Fruit fly (Drosophila melanogaster) whole organism, embryonic: ENCODE measurements around the gene CG14646.

Experiments
- Bgb ChIP-seq: fragments of 200-800 bp; sonication (Bioruptor generic); IDR thresholded peaks from 2 replicates; pipeline ENCODE4 v1.3.6; 2022; ENCODE audit warnings: missing biosample characterization, missing genetic modification characterization; ENCODE audit not compliant: partially characterized antibody
- CG10267 ChIP-seq: fragments of 200-800 bp; sonication (Bioruptor generic); optimal IDR thresholded peaks from 2 replicates; lab custom pipeline; 2018; ENCODE audit warnings: missing biosample characterization, mild to moderate bottlenecking, missing genetic modification characterization, moderate library complexity
- CG11695 ChIP-seq: fragments of 200-800 bp; sonication (Bioruptor generic); IDR thresholded peaks from 3 replicates; pipeline ENCODE4 v1.3.6; 2022; ENCODE audit warnings: missing biosample characterization, missing genetic modification characterization
- CG12236 ChIP-seq: fragments of 200-800 bp; sonication (Bioruptor generic); optimal IDR thresholded peaks from 2 replicates; lab custom pipeline; 2016; ENCODE audit warnings: missing biosample characterization, missing genetic modification characterization
- CG12744 ChIP-seq: fragments of 200-800 bp; sonication (Bioruptor generic); optimal IDR thresholded peaks from 2 replicates; lab custom pipeline; 2016; ENCODE audit warnings: missing biosample characterization, missing genetic modification characterization
- CG14014 ChIP-seq: fragments of 200-800 bp; sonication (Bioruptor generic); IDR thresholded peaks from 2 replicates; pipeline ENCODE4 v1.3.6; 2022; ENCODE audit warnings: missing biosample characterization, missing genetic modification characterization
- CG1529 ChIP-seq: fragments of 200-800 bp; sonication (Bioruptor generic); optimal IDR thresholded peaks from 3 replicates; lab custom pipeline; 2018; ENCODE audit warnings: missing biosample characterization, missing genetic modification characterization
- CG1647 ChIP-seq: fragments of 200-800 bp; sonication (Bioruptor generic); optimal IDR thresholded peaks from 3 replicates; lab custom pipeline; 2016; ENCODE audit warnings: missing biosample characterization, missing genetic modification characterization
- CG17385 ChIP-seq: fragments of 200-800 bp; sonication (Bioruptor generic); optimal IDR thresholded peaks from 3 replicates; lab custom pipeline; 2018; ENCODE audit warnings: missing biosample characterization, mild to moderate bottlenecking, missing genetic modification characterization
- CG18764 ChIP-seq: fragments of 200-800 bp; sonication (Bioruptor generic); optimal IDR thresholded peaks from 3 replicates; lab custom pipeline; 2016; ENCODE audit warnings: missing biosample characterization, missing genetic modification characterization
- CG2120 ChIP-seq: fragments of 200-800 bp; sonication (Bioruptor generic); optimal IDR thresholded peaks from 3 replicates; lab custom pipeline; 2016; ENCODE audit warnings: missing biosample characterization, missing genetic modification characterization
- CG2199 ChIP-seq: fragments of 200-800 bp; sonication (Bioruptor generic); IDR thresholded peaks from 3 replicates; pipeline ENCODE4 v1.3.6; 2022; ENCODE audit warnings: missing biosample characterization, missing genetic modification characterization
- CG31388 ChIP-seq: fragments of 200-800 bp; sonication (Bioruptor generic); optimal IDR thresholded peaks from 2 replicates; lab custom pipeline; 2016; ENCODE audit warnings: missing biosample characterization, missing genetic modification characterization
- CG32772 ChIP-seq: fragments of 200-800 bp; sonication (Bioruptor generic); IDR thresholded peaks from 2 replicates; pipeline ENCODE4 v1.3.6; 2022; ENCODE audit warnings: missing biosample characterization, missing genetic modification characterization
- CG33213 ChIP-seq: fragments of 200-800 bp; sonication (Bioruptor generic); optimal IDR thresholded peaks from 3 replicates; lab custom pipeline; 2016; ENCODE audit warnings: missing biosample characterization, missing genetic modification characterization
- CG33557 ChIP-seq: fragments of 200-800 bp; sonication (Bioruptor generic); optimal IDR thresholded peaks from 2 replicates; lab custom pipeline; 2019; ENCODE audit warnings: missing biosample characterization, mild to moderate bottlenecking, missing genetic modification characterization, moderate library complexity
- CG34224 ChIP-seq: fragments of 200-800 bp; sonication (Bioruptor generic); IDR thresholded peaks from 3 replicates; pipeline ENCODE4 v1.3.6; 2022; ENCODE audit warnings: missing biosample characterization, missing genetic modification characterization; ENCODE audit not compliant: partially characterized antibody
- CG4424 ChIP-seq: fragments of 200-800 bp; sonication (Bioruptor generic); optimal IDR thresholded peaks from 3 replicates; lab custom pipeline; 2016; ENCODE audit warnings: missing biosample characterization, missing genetic modification characterization
- CG4617 ChIP-seq: fragments of 200-800 bp; sonication (Bioruptor generic); optimal IDR thresholded peaks from 3 replicates; lab custom pipeline; 2016; ENCODE audit warnings: missing biosample characterization, missing genetic modification characterization, borderline replicate concordance
- CG6254 ChIP-seq: fragments of 200-800 bp; sonication (Bioruptor generic); optimal IDR thresholded peaks from 3 replicates; lab custom pipeline; 2017; ENCODE audit warnings: mild to moderate bottlenecking, missing biosample characterization, missing genetic modification reagents, missing genetic modification characterization
- CG6683 ChIP-seq: fragments of 200-800 bp; sonication (Bioruptor generic); optimal IDR thresholded peaks from 2 replicates; lab custom pipeline; 2017; ENCODE audit warnings: missing biosample characterization, mild to moderate bottlenecking, missing genetic modification characterization, missing genetic modification reagents
- CG6765 ChIP-seq: fragments of 200-800 bp; sonication (Bioruptor generic); optimal IDR thresholded peaks from 3 replicates; lab custom pipeline; 2017; ENCODE audit warnings: missing biosample characterization, mild to moderate bottlenecking, missing genetic modification characterization
- CG7271 ChIP-seq: fragments of 200-800 bp; sonication (Bioruptor generic); optimal IDR thresholded peaks from 2 replicates; lab custom pipeline; 2018; ENCODE audit warnings: missing biosample characterization, mild to moderate bottlenecking, missing genetic modification characterization, moderate library complexity
- CG7839 ChIP-seq: fragments of 200-800 bp; sonication (Bioruptor generic); optimal IDR thresholded peaks from 3 replicates; lab custom pipeline; 2018; ENCODE audit warnings: missing biosample characterization, mild to moderate bottlenecking, missing genetic modification characterization, moderate library complexity
- CG7963 ChIP-seq: fragments of 200-800 bp; sonication (Bioruptor generic); IDR thresholded peaks from 3 replicates; pipeline ENCODE4 v1.3.6; 2022; ENCODE audit warnings: missing biosample characterization, missing genetic modification characterization; ENCODE audit not compliant: partially characterized antibody
- CG8388 ChIP-seq: fragments of 200-800 bp; sonication (Bioruptor generic); optimal IDR thresholded peaks from 2 replicates; lab custom pipeline; 2019; ENCODE audit warnings: missing biosample characterization, mild to moderate bottlenecking, missing genetic modification characterization, moderate library complexity
- CG9437 ChIP-seq: fragments of 200-800 bp; sonication (Bioruptor generic); optimal IDR thresholded peaks from 2 replicates; lab custom pipeline; 2018; ENCODE audit warnings: missing biosample characterization, mild to moderate bottlenecking, missing genetic modification characterization
- CTCF ChIP-seq: fragments of 200-800 bp; sonication (Bioruptor generic); optimal IDR thresholded peaks from 2 replicates; lab custom pipeline; 2017; ENCODE audit warnings: missing biosample characterization, mild to moderate bottlenecking, missing genetic modification characterization, moderate library complexity
- ERR ChIP-seq: fragments of 200-800 bp; sonication (Bioruptor generic); optimal IDR thresholded peaks from 2 replicates; lab custom pipeline; 2016; ENCODE audit warnings: missing biosample characterization, missing genetic modification characterization
- Fer3 ChIP-seq: fragments of 200-800 bp; sonication (Bioruptor generic); optimal IDR thresholded peaks from 2 replicates; lab custom pipeline; 2018; ENCODE audit warnings: missing biosample characterization, mild to moderate bottlenecking, missing genetic modification characterization, moderate library complexity
- Hey ChIP-seq: fragments of 200-800 bp; sonication (Bioruptor generic); optimal IDR thresholded peaks from 3 replicates; lab custom pipeline; 2018; ENCODE audit warnings: missing biosample characterization, mild to moderate bottlenecking, missing genetic modification characterization
- Hr51 ChIP-seq, 2 experiments: fragments of 200-800 bp; sonication (Bioruptor generic); optimal IDR thresholded peaks; 2 replicates in 1 of 2; 3 replicates in 1 of 2; lab custom pipeline; 2016 to 2018; ENCODE audit warnings: missing biosample characterization in 2 of 2, missing genetic modification characterization in 2 of 2, mild to moderate bottlenecking in 1 of 2, moderate library complexity in 1 of 2
- Lpt ChIP-seq: fragments of >200 bp; optimal IDR thresholded peaks from 2 replicates; lab custom pipeline; 2018; ENCODE audit warnings: missing biosample characterization, missing genetic modification characterization
- Poxn ChIP-seq: fragments of 200-800 bp; sonication (Bioruptor generic); IDR thresholded peaks from 2 replicates; pipeline ENCODE4 v1.3.6; 2022; ENCODE audit warnings: missing biosample characterization, missing genetic modification characterization
- Ssrp ChIP-seq: fragments of 200-800 bp; sonication (Bioruptor generic); optimal IDR thresholded peaks from 2 replicates; lab custom pipeline; 2018; ENCODE audit warnings: missing biosample characterization, mild to moderate bottlenecking, missing genetic modification characterization, moderate library complexity
- Taf1 ChIP-seq: fragments of 200-800 bp; sonication (Bioruptor generic); IDR thresholded peaks from 2 replicates; pipeline ENCODE4 v1.3.6; 2022; ENCODE audit warnings: missing biosample characterization, missing genetic modification characterization
- al ChIP-seq: fragments of 200-800 bp; sonication (Bioruptor generic); IDR thresholded peaks from 2 replicates; pipeline ENCODE4 v1.3.6; 2022; ENCODE audit warnings: missing biosample characterization, missing genetic modification characterization
- chm ChIP-seq: fragments of 200-800 bp; sonication (Bioruptor generic); IDR thresholded peaks from 2 replicates; pipeline ENCODE4 v1.3.6; 2022; ENCODE audit warnings: missing biosample characterization, missing genetic modification characterization
- fu2 ChIP-seq: fragments of 200-800 bp; sonication (Bioruptor generic); optimal IDR thresholded peaks from 2 replicates; lab custom pipeline; 2016; ENCODE audit warnings: missing biosample characterization, missing genetic modification characterization
- gem ChIP-seq: fragments of 200-800 bp; sonication (Bioruptor generic); optimal IDR thresholded peaks from 2 replicates; lab custom pipeline; 2019; ENCODE audit warnings: missing biosample characterization, mild to moderate bottlenecking, missing genetic modification characterization, moderate library complexity
- klu ChIP-seq: fragments of 200-800 bp; sonication (Bioruptor generic); IDR thresholded peaks from 2 replicates; pipeline ENCODE4 v1.3.6; 2022; ENCODE audit warnings: missing biosample characterization, missing genetic modification characterization
- nmo ChIP-seq: fragments of 200-800 bp; sonication (Bioruptor generic); optimal IDR thresholded peaks from 2 replicates; lab custom pipeline; 2018; ENCODE audit warnings: missing biosample characterization, mild to moderate bottlenecking, missing genetic modification characterization, moderate library complexity
- onecut ChIP-seq: fragments of 200-800 bp; sonication (Bioruptor generic); IDR thresholded peaks from 2 replicates; pipeline ENCODE4 v1.3.6; 2022; ENCODE audit warnings: missing biosample characterization, missing genetic modification characterization
- pan ChIP-seq, 4 experiments: fragments of >200 bp in 3 of 4; fragments of 200-800 bp in 1 of 4; sonication (Bioruptor generic) in 1 of 4; optimal IDR thresholded peaks in 3 of 4; IDR thresholded peaks in 1 of 4; 2 replicates each; pipeline versions ENCODE4 v1.3.6 to Lab custom; 2017 to 2022; ENCODE audit warnings: missing biosample characterization in 2 of 4, missing genetic modification characterization in 2 of 4, mixed read lengths in 1 of 4
- schlank ChIP-seq: fragments of 200-800 bp; sonication (Bioruptor generic); optimal IDR thresholded peaks from 2 replicates; lab custom pipeline; 2018; ENCODE audit warnings: missing biosample characterization, mild to moderate bottlenecking, missing genetic modification characterization
- sqz ChIP-seq: fragments of 200-800 bp; sonication (Bioruptor generic); optimal IDR thresholded peaks from 3 replicates; lab custom pipeline; 2018; ENCODE audit warnings: missing biosample characterization, mild to moderate bottlenecking, missing genetic modification characterization
- stwl ChIP-seq: fragments of 200-800 bp; sonication (Bioruptor generic); optimal IDR thresholded peaks from 3 replicates; lab custom pipeline; 2018; ENCODE audit warnings: missing biosample characterization, mild to moderate bottlenecking, missing genetic modification characterization, moderate library complexity
- toy ChIP-seq: fragments of 200-800 bp; sonication (Bioruptor generic); IDR thresholded peaks from 2 replicates; pipeline ENCODE4 v1.3.6; 2022; ENCODE audit warnings: missing biosample characterization, missing genetic modification characterization
- unc-4 ChIP-seq: fragments of 200-800 bp; sonication (Bioruptor generic); IDR thresholded peaks from 2 replicates; pipeline ENCODE4 v1.3.6; 2022; ENCODE audit warnings: missing biosample characterization, missing genetic modification characterization; ENCODE audit not compliant: partially characterized antibody

Gene CG14646

dm6 chr3R:4433441-4434077 is 43.4 kb downstream of the CG14646 start, which contains the start of the genes eIF3a and CG1074:
TSS of gene eIF3a (minus strand) at chr3R:4433895.
TSS of gene CG1074 (plus strand) at chr3R:4433965.
- TF ChIP-seq gem (no peak), CG9437 (peak; percentile 53), CG31388 (GFP tag; lab: Kevin White, UChicago) (no peak), Fer3 (tag; lab: Kevin White, UChicago) (peak; percentile 64), CG6254 (no peak), Taf1 (GFP tag; lab: Robert Waterston, UW) (no peak), CG2120 (GFP tag; lab: Kevin White, UChicago) (peak; percentile 73), CG32772 (GFP tag; lab: Robert Waterston, UW) (0 out of 2 replicates have a peak, but pooled peaks have one; percentile 31), Bgb (GFP tag; lab: Robert Waterston, UW) (peak; percentile 99), CG33557 (GFP tag; lab: Kevin White, UChicago) (peak; percentile 56), klu (GFP tag; lab: Robert Waterston, UW) (no peak), CG1529 (GFP tag; lab: Kevin White, UChicago) (no peak), CG7839 (tag; lab: Kevin White, UChicago) (no peak), toy (GFP tag; lab: Robert Waterston, UW) (peak; percentile 60), CG14014 (GFP tag; lab: Robert Waterston, UW) (peak; percentile 58; the same call in 1 of the 2 replicates), CG6765 (GFP tag; lab: Kevin White, UChicago) (peak; percentile 73), CG7271 (peak; percentile 78), CG12236 (peak; percentile 5), Lpt (GFP tag; lab: Kevin White, UChicago) (no peak), Poxn (GFP tag; lab: Robert Waterston, UW) (no peak), CG34224 (GFP tag; lab: Robert Waterston, UW) (peak; percentile 93), CG11695 (GFP tag; lab: Robert Waterston, UW) (0 out of 3 replicates have a peak, but pooled peaks have one; percentile 33), CTCF (GFP tag; lab: Kevin White, UChicago) (peak; percentile 52), CG33213 (peak; percentile 78), CG2199 (GFP tag; lab: Robert Waterston, UW) (peak; percentile 69; the same call in 1 of the 3 replicates), Hey (tag; lab: Kevin White, UChicago) (no peak), CG4617 (GFP tag; lab: Kevin White, UChicago) (peak; percentile 95), chm (GFP tag; lab: Robert Waterston, UW) (peak; percentile 83), schlank (tag; lab: Kevin White, UChicago) (peak; percentile 60), sqz (GFP tag; lab: Kevin White, UChicago) (no peak), CG6683 (GFP tag; lab: Kevin White, UChicago) (peak; percentile 43), Hr51 (GFP tag; optimal IDR thresholded peaks at IDR 0.05; lab: Kevin White, UChicago) (peak in 1 of 2 experiments; percentile 72), al (GFP tag; lab: Robert Waterston, UW) (peak; percentile 21; the same call in 1 of the 2 replicates), CG1647 (GFP tag; lab: Kevin White, UChicago) (peak; percentile 47), CG17385 (GFP tag; lab: Kevin White, UChicago) (peak; percentile 73), CG8388 (GFP tag; lab: Kevin White, UChicago) (no peak), pan (optimal IDR thresholded peaks at IDR 0.05; lab: Kevin White, UChicago) (no peak), pan (GFP tag; optimal IDR thresholded peaks at IDR 0.05 in 1 of 2, IDR thresholded peaks at IDR 0.05 in 1 of 2) (peak in 1 of 2 experiments; percentile 69), CG7963 (GFP tag; lab: Robert Waterston, UW) (peak; percentile 98), CG18764 (GFP tag; lab: Kevin White, UChicago) (peak; percentile 31), CG10267 (tag; lab: Kevin White, UChicago) (peak; percentile 69), onecut (GFP tag; lab: Robert Waterston, UW) (peak; percentile 65), CG12744 (GFP tag; lab: Kevin White, UChicago) (peak; percentile 54), Ssrp (tag; lab: Kevin White, UChicago) (peak; percentile 13), ERR (GFP tag; lab: Kevin White, UChicago) (peak; percentile 68), unc-4 (peak; percentile 96), fu2 (GFP tag; lab: Kevin White, UChicago) (peak; percentile 0), nmo (peak; percentile 77), stwl (tag; lab: Kevin White, UChicago) (peak; percentile 87), CG4424 (GFP tag; lab: Kevin White, UChicago) (peak; percentile 48)
